Fruit fly (Drosophila melanogaster) whole organism, embryonic: ENCODE data around the gene Sas-4.

Source experiments
- Adf1 ChIP-seq: fragments of 200-800 bp; sonication (Bioruptor generic); IDR thresholded peaks from 2 replicates; pipeline ENCODE4 v1.3.6; 2022; ENCODE audit warnings: missing biosample characterization, missing genetic modification characterization
- Asciz ChIP-seq: fragments of 200-800 bp; sonication (Bioruptor generic); optimal IDR thresholded peaks from 2 replicates; lab custom pipeline; 2017; ENCODE audit warnings: missing biosample characterization, mild to moderate bottlenecking, missing genetic modification characterization, missing genetic modification reagents
- CG1024 ChIP-seq: fragments of 200-800 bp; sonication (Bioruptor generic); IDR thresholded peaks from 2 replicates; pipeline ENCODE4 v1.3.6; 2022; ENCODE audit warnings: missing biosample characterization, missing genetic modification characterization
- CG10267 ChIP-seq: fragments of 200-800 bp; sonication (Bioruptor generic); optimal IDR thresholded peaks from 2 replicates; lab custom pipeline; 2018; ENCODE audit warnings: missing biosample characterization, mild to moderate bottlenecking, missing genetic modification characterization, moderate library complexity
- CG10274 ChIP-seq: fragments of 200-800 bp; sonication (Bioruptor generic); optimal IDR thresholded peaks from 3 replicates; lab custom pipeline; 2017; ENCODE audit warnings: missing biosample characterization, mild to moderate bottlenecking, missing genetic modification characterization
- CG10959 ChIP-seq: fragments of 200-800 bp; sonication (Bioruptor generic); IDR thresholded peaks from 2 replicates; pipeline ENCODE4 v1.3.6; 2022; ENCODE audit warnings: missing biosample characterization, missing genetic modification characterization
- CG11247 ChIP-seq: fragments of 200-800 bp; sonication (Bioruptor generic); IDR thresholded peaks from 2 replicates; pipeline ENCODE4 v1.3.6; 2022; ENCODE audit warnings: missing biosample characterization, missing genetic modification characterization
- CG12299 ChIP-seq: fragments of 200-800 bp; sonication (Bioruptor generic); optimal IDR thresholded peaks from 2 replicates; lab custom pipeline; 2018; ENCODE audit warnings: missing biosample characterization, mild to moderate bottlenecking, missing genetic modification characterization
- CG12942 ChIP-seq: fragments of 200-800 bp; sonication (Bioruptor generic); optimal IDR thresholded peaks from 3 replicates; lab custom pipeline; 2016; ENCODE audit warnings: missing biosample characterization, missing genetic modification characterization
- CG14050 ChIP-seq: fragments of 200-800 bp; sonication (Bioruptor generic); IDR thresholded peaks from 3 replicates; pipeline ENCODE4 v1.3.6; 2022; ENCODE audit warnings: missing biosample characterization, missing genetic modification characterization
- CG18011 ChIP-seq: fragments of 200-800 bp; sonication (Bioruptor generic); optimal IDR thresholded peaks from 2 replicates; lab custom pipeline; 2017; ENCODE audit warnings: missing biosample characterization, missing genetic modification characterization, mild to moderate bottlenecking, moderate library complexity, missing genotype
- CG18599 ChIP-seq: fragments of 200-800 bp; sonication (Bioruptor generic); optimal IDR thresholded peaks from 3 replicates; lab custom pipeline; 2017; ENCODE audit warnings: missing biosample characterization, missing genetic modification characterization, mild to moderate bottlenecking, moderate library complexity, missing genetic modification reagents
- CG18619 ChIP-seq: fragments of 200-800 bp; sonication (Bioruptor generic); optimal IDR thresholded peaks from 3 replicates; lab custom pipeline; 2017; ENCODE audit warnings: missing biosample characterization, mild to moderate bottlenecking, missing genetic modification characterization
- CG2889 ChIP-seq: fragments of 200-800 bp; sonication (Bioruptor generic); IDR thresholded peaks from 3 replicates; pipeline ENCODE4 v1.3.6; 2022; ENCODE audit warnings: missing biosample characterization, missing genetic modification characterization
- CG3065 ChIP-seq: fragments of 200-800 bp; sonication (Bioruptor generic); optimal IDR thresholded peaks from 2 replicates; lab custom pipeline; 2016; ENCODE audit warnings: missing biosample characterization, missing genetic modification characterization
- CG31388 ChIP-seq: fragments of 200-800 bp; sonication (Bioruptor generic); optimal IDR thresholded peaks from 2 replicates; lab custom pipeline; 2016; ENCODE audit warnings: missing biosample characterization, missing genetic modification characterization
- CG4282 ChIP-seq: fragments of 200-800 bp; sonication (Bioruptor generic); optimal IDR thresholded peaks from 2 replicates; lab custom pipeline; 2016; ENCODE audit warnings: missing biosample characterization, missing genetic modification characterization
- CG8089 ChIP-seq: fragments of 200-800 bp; sonication (Bioruptor generic); optimal IDR thresholded peaks from 3 replicates; lab custom pipeline; 2016; ENCODE audit warnings: missing biosample characterization, missing genetic modification characterization
- Camta ChIP-seq: fragments of 200-800 bp; sonication (Bioruptor generic); optimal IDR thresholded peaks from 2 replicates; lab custom pipeline; 2016; ENCODE audit warnings: missing biosample characterization, missing genetic modification characterization
- Fer1 ChIP-seq: fragments of 200-800 bp; sonication (Bioruptor generic); optimal IDR thresholded peaks from 2 replicates; lab custom pipeline; 2017; ENCODE audit warnings: missing biosample characterization, mild to moderate bottlenecking, missing genetic modification characterization
- GATAe ChIP-seq: fragments of 200-800 bp; sonication (Bioruptor generic); conservative IDR thresholded peaks from 2 replicates; pipeline ENCODE4 v1.3.6; 2022; ENCODE audit warnings: missing biosample characterization, missing genetic modification characterization
- HLH3B ChIP-seq: fragments of 200-800 bp; sonication (Bioruptor generic); IDR thresholded peaks from 2 replicates; pipeline ENCODE4 v1.3.6; 2022; ENCODE audit warnings: missing biosample characterization, missing genetic modification characterization
- Hr78 ChIP-seq, 2 experiments: fragments of 200-800 bp in 1 of 2; fragments of >200 bp in 1 of 2; sonication (Bioruptor generic) in 1 of 2; optimal IDR thresholded peaks; 2 replicates each; lab custom pipeline; 2017 to 2019; ENCODE audit warnings: missing biosample characterization in 2 of 2, missing genetic modification characterization in 2 of 2, mild to moderate bottlenecking in 1 of 2, moderate library complexity in 1 of 2
- Meics ChIP-seq: fragments of 200-800 bp; sonication (Bioruptor generic); optimal IDR thresholded peaks from 2 replicates; lab custom pipeline; 2017; ENCODE audit warnings: missing biosample characterization, mild to moderate bottlenecking, missing genetic modification characterization
- NFAT ChIP-seq: fragments of 200-800 bp; sonication (Bioruptor generic); IDR thresholded peaks from 2 replicates; pipeline ENCODE4 v1.3.6; 2022; ENCODE audit warnings: missing biosample characterization, missing genetic modification characterization
- NfI ChIP-seq: fragments of 200-800 bp; sonication (Bioruptor generic); optimal IDR thresholded peaks from 3 replicates; lab custom pipeline; 2018; ENCODE audit warnings: missing biosample characterization, mild to moderate bottlenecking, missing genetic modification characterization, moderate library complexity
- Rfx ChIP-seq: fragments of 200-800 bp; sonication (Bioruptor generic); IDR thresholded peaks from 2 replicates; pipeline ENCODE4 v1.3.6; 2022; ENCODE audit warnings: missing biosample characterization, missing genetic modification characterization
- Rx ChIP-seq: fragments of 200-800 bp; sonication (Bioruptor generic); IDR thresholded peaks from 2 replicates; pipeline ENCODE4 v1.3.6; 2022; ENCODE audit warnings: missing biosample characterization, missing genetic modification characterization
- Scr ChIP-seq: fragments of 200-800 bp; sonication (Bioruptor generic); IDR thresholded peaks from 2 replicates; pipeline ENCODE4 v1.3.6; 2022; ENCODE audit warnings: missing biosample characterization, missing genetic modification characterization; ENCODE audit not compliant: partially characterized antibody
- Vsx1 ChIP-seq: fragments of 200-800 bp; sonication (Bioruptor generic); optimal IDR thresholded peaks from 2 replicates; lab custom pipeline; 2017; ENCODE audit warnings: missing biosample characterization, mild to moderate bottlenecking, missing genetic modification characterization, missing genetic modification reagents
- Xbp1 ChIP-seq: fragments of 200-800 bp; sonication (Bioruptor generic); optimal IDR thresholded peaks from 3 replicates; lab custom pipeline; 2016; ENCODE audit warnings: missing biosample characterization, mild to moderate bottlenecking, missing genetic modification characterization
- ase ChIP-seq: fragments of 200-800 bp; sonication (Bioruptor generic); IDR thresholded peaks from 3 replicates; pipeline ENCODE4 v1.3.6; 2022; ENCODE audit warnings: missing biosample characterization, missing genetic modification characterization
- dm ChIP-seq: fragments of 200-800 bp; sonication (Bioruptor generic); optimal IDR thresholded peaks from 3 replicates; lab custom pipeline; 2016; ENCODE audit warnings: missing biosample characterization, missing genetic modification characterization
- eyg ChIP-seq: fragments of 200-800 bp; sonication (Bioruptor generic); optimal IDR thresholded peaks from 3 replicates; lab custom pipeline; 2016; ENCODE audit warnings: missing biosample characterization, missing genetic modification characterization
- gro ChIP-seq: fragments of 200-800 bp; sonication (Bioruptor generic); optimal IDR thresholded peaks from 2 replicates; lab custom pipeline; 2016; ENCODE audit warnings: missing biosample characterization, missing genetic modification characterization
- gsb ChIP-seq: fragments of 200-800 bp; sonication (Bioruptor generic); IDR thresholded peaks from 2 replicates; pipeline ENCODE4 v1.3.6; 2022; ENCODE audit warnings: missing biosample characterization, missing genetic modification characterization
- h ChIP-seq: fragments of >200 bp; optimal IDR thresholded peaks from 2 replicates; lab custom pipeline; 2017
- inv ChIP-seq: fragments of 200-800 bp; sonication (Bioruptor generic); IDR thresholded peaks from 2 replicates; pipeline ENCODE4 v1.3.6; 2022; ENCODE audit warnings: missing biosample characterization, missing genetic modification characterization; ENCODE audit not compliant: partially characterized antibody
- jing ChIP-seq: fragments of 200-800 bp; sonication (Bioruptor generic); optimal IDR thresholded peaks from 2 replicates; lab custom pipeline; 2018; ENCODE audit warnings: missing biosample characterization, mild to moderate bottlenecking, missing genetic modification characterization
- kah ChIP-seq: fragments of 200-800 bp; sonication (Bioruptor generic); optimal IDR thresholded peaks from 2 replicates; lab custom pipeline; 2018; ENCODE audit warnings: missing biosample characterization, mild to moderate bottlenecking, missing genetic modification characterization
- kay ChIP-seq: fragments of 200-800 bp; sonication (Bioruptor generic); optimal IDR thresholded peaks from 2 replicates; lab custom pipeline; 2016; ENCODE audit warnings: missing biosample characterization, missing genetic modification characterization
- lmd ChIP-seq: fragments of 200-800 bp; sonication (Bioruptor generic); IDR thresholded peaks from 2 replicates; pipeline ENCODE4 v1.3.6; 2022; ENCODE audit warnings: missing biosample characterization, missing genetic modification characterization
- sc ChIP-seq, 3 experiments: fragments of >200 bp in 2 of 3; fragments of 200-800 bp in 1 of 3; sonication (Bioruptor generic) in 1 of 3; optimal IDR thresholded peaks; 2 replicates in 2 of 3; 3 replicates in 1 of 3; lab custom pipeline; 2017; ENCODE audit warnings: mild to moderate bottlenecking in 1 of 3, missing biosample characterization in 1 of 3, missing genetic modification characterization in 1 of 3, missing genetic modification reagents in 1 of 3
- scrt ChIP-seq: fragments of 200-800 bp; sonication (Bioruptor generic); optimal IDR thresholded peaks from 2 replicates; lab custom pipeline; 2018; ENCODE audit warnings: missing biosample characterization, mild to moderate bottlenecking, missing genetic modification characterization, moderate library complexity
- shn ChIP-seq: fragments of 200-800 bp; sonication (Bioruptor generic); optimal IDR thresholded peaks from 3 replicates; lab custom pipeline; 2016; ENCODE audit warnings: missing biosample characterization, missing genetic modification characterization
- slou ChIP-seq: fragments of 200-800 bp; sonication (Bioruptor generic); optimal IDR thresholded peaks from 3 replicates; lab custom pipeline; 2016; ENCODE audit warnings: missing biosample characterization, missing genetic modification characterization
- sr ChIP-seq: fragments of 200-800 bp; sonication (Bioruptor generic); IDR thresholded peaks from 3 replicates; pipeline ENCODE4 v1.3.6; 2022; ENCODE audit warnings: missing biosample characterization, missing genetic modification characterization
- tx ChIP-seq: fragments of 200-800 bp; sonication (Bioruptor generic); optimal IDR thresholded peaks from 2 replicates; lab custom pipeline; 2016; ENCODE audit warnings: missing biosample characterization, missing genetic modification characterization
- vfl ChIP-seq: fragments of 200-800 bp; sonication (Bioruptor generic); optimal IDR thresholded peaks from 2 replicates; lab custom pipeline; 2016; ENCODE audit warnings: missing biosample characterization, missing genetic modification characterization

The Sas-4 gene

DNA sequence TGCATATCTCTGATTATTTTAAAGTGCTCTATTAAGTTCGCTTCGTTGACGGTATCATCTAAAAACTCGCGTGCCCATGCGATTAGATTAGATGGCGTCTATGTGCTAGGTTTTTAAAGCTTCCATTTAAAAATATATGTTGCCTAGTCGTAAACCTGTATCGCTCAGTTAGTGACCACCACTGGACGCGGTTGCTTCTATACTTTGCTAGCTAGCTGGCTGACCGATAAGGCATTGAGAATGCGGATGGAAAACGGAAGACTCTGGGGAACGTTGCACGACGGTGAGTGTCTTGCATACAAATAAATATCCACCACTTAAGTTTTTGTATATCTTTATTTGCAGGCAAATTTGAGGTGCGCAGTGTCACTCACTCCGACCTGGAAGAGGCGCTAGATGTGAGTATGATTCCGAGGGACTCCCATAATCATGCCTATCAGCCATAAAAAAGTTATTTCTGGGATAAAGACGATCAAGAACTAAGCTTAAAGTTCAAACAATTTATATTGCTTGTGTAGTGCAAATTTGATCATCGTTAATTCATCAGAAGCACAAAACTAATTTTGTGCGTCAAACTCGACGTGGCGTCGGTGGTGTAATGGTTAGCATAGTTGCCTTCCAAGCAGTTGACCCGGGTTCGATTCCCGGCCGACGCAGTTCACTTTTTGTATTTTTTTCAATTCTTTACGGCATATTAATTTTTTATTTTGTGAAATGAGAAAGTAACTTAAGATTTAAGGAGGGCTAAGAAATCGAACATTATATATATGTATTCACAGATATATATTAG is 21.7 kb upstream of the Sas-4 start, which contains the start of gene CG31248 (continued):
- TF ChIP-seq Asciz (GFP tag; lab: Kevin White, UChicago) (no peak), ase (no peak), GATAe (GFP tag; lab: Robert Waterston, UW) (peak; percentile 77), kay (no peak), NFAT (no peak)

- TF ChIP-seq scrt (GFP tag; lab: Kevin White, UChicago), result no peak
- 0 out of 2 replicates have a peak, but pooled peaks have one; percentile 10 for TF ChIP-seq HLH3B (GFP tag; lab: Robert Waterston, UW)
- peak; percentile 32 for TF ChIP-seq CG10267 (tag; lab: Kevin White, UChicago)
- no peak for TF ChIP-seq CG11247 (GFP tag; lab: Robert Waterston, UW)
- no peak for TF ChIP-seq sc (optimal IDR thresholded peaks at IDR 0.05; lab: Kevin White, UChicago)
- no peak for TF ChIP-seq sc (GFP tag; optimal IDR thresholded peaks at IDR 0.05; lab: Kevin White, UChicago)
- no peak for TF ChIP-seq Rx (GFP tag; lab: Robert Waterston, UW)
- TF ChIP-seq Hr78 (GFP tag; optimal IDR thresholded peaks at IDR 0.05; lab: Kevin White, UChicago), result no peak
- TF ChIP-seq CG14050 (GFP tag; lab: Robert Waterston, UW), result no peak
- no peak for TF ChIP-seq vfl (GFP tag; lab: Kevin White, UChicago)
- TF ChIP-seq eyg (GFP tag; lab: Kevin White, UChicago), result no peak
- no peak for TF ChIP-seq h (lab: Kevin White, UChicago)
- no peak for TF ChIP-seq CG31388 (GFP tag; lab: Kevin White, UChicago)
- no peak for TF ChIP-seq Xbp1 (GFP tag; lab: Kevin White, UChicago)
- TF ChIP-seq Adf1 (GFP tag; lab: Robert Waterston, UW), result no peak
- TF ChIP-seq CG3065 (GFP tag; lab: Kevin White, UChicago), result no peak
- no peak for TF ChIP-seq CG4282 (GFP tag; lab: Kevin White, UChicago)
- TF ChIP-seq CG12299, result no peak
- TF ChIP-seq gro, result no peak
- TF ChIP-seq CG1024 (GFP tag; lab: Robert Waterston, UW), result no peak
- no peak for TF ChIP-seq dm
- no peak for TF ChIP-seq CG18619
- TF ChIP-seq kah (GFP tag; lab: Kevin White, UChicago), result no peak
- TF ChIP-seq CG12942 (GFP tag; lab: Kevin White, UChicago), result no peak
- TF ChIP-seq shn (GFP tag; lab: Kevin White, UChicago), result no peak
- TF ChIP-seq lmd (GFP tag; lab: Robert Waterston, UW), result no peak
- no peak for TF ChIP-seq Meics (GFP tag; lab: Kevin White, UChicago)
- TF ChIP-seq CG18599, result no peak
- peak; percentile 62 for TF ChIP-seq Fer1 (GFP tag; lab: Kevin White, UChicago)
- TF ChIP-seq CG10959, result no peak
- TF ChIP-seq sr (GFP tag; lab: Robert Waterston, UW), result no peak
- no peak for TF ChIP-seq CG8089
- no peak for TF ChIP-seq jing (GFP tag; lab: Kevin White, UChicago)
- TF ChIP-seq Scr (GFP tag; lab: Robert Waterston, UW), result peak; percentile 90
- TF ChIP-seq tx (GFP tag; lab: Kevin White, UChicago), result no peak
- TF ChIP-seq gsb (GFP tag; lab: Robert Waterston, UW), result no peak
- no peak; the same call in 1 of the 2 replicates for TF ChIP-seq Rfx (GFP tag; lab: Robert Waterston, UW)
- TF ChIP-seq Camta (GFP tag; lab: Kevin White, UChicago), result no peak
- TF ChIP-seq NfI (GFP tag; lab: Kevin White, UChicago), result no peak
- no peak for TF ChIP-seq CG2889 (GFP tag; lab: Robert Waterston, UW)
- no peak for TF ChIP-seq CG18011
- TF ChIP-seq slou (GFP tag; lab: Kevin White, UChicago), result no peak
- TF ChIP-seq inv, result peak; percentile 76
- no peak for TF ChIP-seq Vsx1 (GFP tag; lab: Kevin White, UChicago)
- TF ChIP-seq CG10274 (GFP tag; lab: Kevin White, UChicago), result no peak
These were observed 20.3 kb upstream of the Sas-4 start for dm6 chr3R:7130827-7131226.
